Fruit fly (Drosophila melanogaster): Measurements from ENCODE around the gene CG7730.

The CG7730 gene

dm6 chr3L:17012017-17012719, 15.1 kb upstream of the CG7730 start, which contains the start of gene CG3764 (continued):
- TF ChIP-seq Rfx (GFP tag; IDR thresholded peaks at IDR 0.05) (peak; percentile 72), esg (GFP tag; conservative IDR thresholded peaks at IDR 0.05) (no peak), CG7928 (GFP tag; optimal IDR thresholded peaks at IDR 0.05) (peak; percentile 50), danr (GFP tag; IDR thresholded peaks at IDR 0.05) (peak; percentile 42; the same call in 1 of the 2 replicates), gfzf (GFP tag; optimal IDR thresholded peaks at IDR 0.05) (peak; percentile 72), onecut (GFP tag; IDR thresholded peaks at IDR 0.05) (peak; percentile 72), CG17912 (GFP tag; optimal IDR thresholded peaks at IDR 0.05) (peak; percentile 98), CG8089 (GFP tag; optimal IDR thresholded peaks at IDR 0.05) (peak; percentile 83), maf-S (GFP tag; optimal IDR thresholded peaks at IDR 0.05) (peak; percentile 50), CG17829 (tag; optimal IDR thresholded peaks at IDR 0.05) (peak; percentile 76), Abd-B (GFP tag; optimal IDR thresholded peaks at IDR 0.05) (peak; percentile 62), prd (optimal IDR thresholded peaks at IDR 0.05) (no peak), prd (GFP tag; IDR thresholded peaks at IDR 0.05) (0 out of 3 replicates have a peak, but pooled peaks have one; percentile 26), NK7.1 (GFP tag; optimal IDR thresholded peaks at IDR 0.05) (peak; percentile 77), CG9437 (GFP tag; optimal IDR thresholded peaks at IDR 0.05) (no peak), Mrtf (GFP tag; IDR thresholded peaks at IDR 0.05) (peak; percentile 50; the same call in 1 of the 3 replicates), CG9876 (GFP tag; optimal IDR thresholded peaks at IDR 0.05) (peak; percentile 67), Trl (optimal IDR thresholded peaks at IDR 0.05) (peak; percentile 79 to 95), Trl (GFP tag; optimal IDR thresholded peaks at IDR 0.05) (peak; percentile 79), CG18764 (GFP tag; optimal IDR thresholded peaks at IDR 0.05) (peak; percentile 71), ap (GFP tag; IDR thresholded peaks at IDR 0.05) (no peak), Aef1 (GFP tag; IDR thresholded peaks at IDR 0.05) (peak; percentile 80), CG5245 (GFP tag; optimal IDR thresholded peaks at IDR 0.05) (peak; percentile 30), CG11504 (tag; optimal IDR thresholded peaks at IDR 0.05) (peak; percentile 72), sim (GFP tag; IDR thresholded peaks at IDR 0.05) (no peak), pfk (GFP tag; optimal IDR thresholded peaks at IDR 0.05) (peak; percentile 74), CG18599 (GFP tag; optimal IDR thresholded peaks at IDR 0.05) (peak; percentile 76), CG9609 (GFP tag; optimal IDR thresholded peaks at IDR 0.05) (peak; percentile 63), CG11695 (GFP tag; IDR thresholded peaks at IDR 0.05) (peak; percentile 74), Optix (GFP tag; IDR thresholded peaks at IDR 0.05) (no peak), sd (tag; optimal IDR thresholded peaks at IDR 0.05) (peak; percentile 52), Gug (GFP tag; IDR thresholded peaks at IDR 0.05) (0 out of 4 replicates have a peak, but pooled peaks have one; percentile 10), Usf (GFP tag; optimal IDR thresholded peaks at IDR 0.05) (peak; percentile 34), phol (tag; optimal IDR thresholded peaks at IDR 0.05) (peak; percentile 68), CG8924 (tag; optimal IDR thresholded peaks at IDR 0.05) (peak; percentile 78), CG7839 (tag; optimal IDR thresholded peaks at IDR 0.05) (peak; percentile 58), dati (GFP tag; IDR thresholded peaks at IDR 0.05) (no peak), CG17361 (GFP tag; IDR thresholded peaks at IDR 0.05) (peak; percentile 68), cato (GFP tag; optimal IDR thresholded peaks at IDR 0.05; ENCODE audit: borderline replicate concordance) (peak; percentile 34), CG9727 (GFP tag; optimal IDR thresholded peaks at IDR 0.05) (peak; percentile 84), CG2202 (tag; optimal IDR thresholded peaks at IDR 0.05) (peak; percentile 78), Asciz (GFP tag; optimal IDR thresholded peaks at IDR 0.05) (peak; percentile 91), CG14050 (GFP tag; IDR thresholded peaks at IDR 0.05) (peak; percentile 41; the same call in 1 of the 3 replicates), gro (GFP tag; optimal IDR thresholded peaks at IDR 0.05) (peak; percentile 83), CG3281 (GFP tag; optimal IDR thresholded peaks at IDR 0.05) (peak; percentile 79), CG31365 (tag; optimal IDR thresholded peaks at IDR 0.05) (peak; percentile 76), CG6254 (GFP tag; optimal IDR thresholded peaks at IDR 0.05) (peak; percentile 77), exex (tag; optimal IDR thresholded peaks at IDR 0.05) (peak; percentile 62), Doc2 (GFP tag; IDR thresholded peaks at IDR 0.05) (no peak), Atf6 (GFP tag; IDR thresholded peaks at IDR 0.05) (0 out of 2 replicates have a peak, but pooled peaks have one; percentile 53)
